Fruit fly (Drosophila melanogaster): ENCODE results near the gene hng3.

- TF ChIP-seq luna (GFP tag; optimal IDR thresholded peaks at IDR 0.05) (no peak), CG12769 (tag; optimal IDR thresholded peaks at IDR 0.05) (no peak), dm (GFP tag; optimal IDR thresholded peaks at IDR 0.05) (no peak), CG13624 (GFP tag; optimal IDR thresholded peaks at IDR 0.05) (no peak), CG30431 (GFP tag; optimal IDR thresholded peaks at IDR 0.05) (no peak), so (GFP tag; IDR thresholded peaks at IDR 0.05) (no peak), CG9727 (GFP tag; optimal IDR thresholded peaks at IDR 0.05) (no peak)
These were observed 15.7 kb downstream of the hng3 start for dm6 chr3L:739357-740130.

Measured in whole organism, embryonic.